Worm (Caenorhabditis elegans) whole organism, L2 larva: ENCODE results near the gene nspe-8.

ENCODE experiments used
- ceh-82 ChIP-seq: fragments of 150-350 bp; optimal IDR thresholded peaks from 2 replicates; lab custom pipeline; 2014; ENCODE audit warnings: missing biosample characterization, missing genetic modification characterization
- mab-5 ChIP-seq: fragments of 150-350 bp; optimal IDR thresholded peaks from 2 replicates; lab custom pipeline; 2014; ENCODE audit warnings: missing biosample characterization, missing genetic modification characterization
- skn-1 ChIP-seq: sonication (generic microtip); optimal IDR thresholded peaks from 2 replicates; lab custom pipeline; 2017; ENCODE audit warnings: missing biosample characterization, missing genetic modification characterization
- unc-62 ChIP-seq: fragments of 150-350 bp; optimal IDR thresholded peaks from 2 replicates; lab custom pipeline; 2014; ENCODE audit warnings: missing biosample characterization, missing genetic modification reagents, missing genetic modification characterization
- ztf-11 ChIP-seq: sonication (generic microtip); optimal IDR thresholded peaks from 2 replicates; lab custom pipeline; 2017; ENCODE audit warnings: missing biosample characterization, missing genetic modification characterization

ce11 chrII:12629387-12629786 is 7.6 kb upstream of the nspe-8 start, which contains the start of gene Y38E10A.28:
- TF ChIP-seq skn-1 (tag; lab: Kevin White, UChicago), result no peak
- TF ChIP-seq ztf-11 (tag; lab: Kevin White, UChicago), result no peak
- TF ChIP-seq mab-5, result no peak
- TF ChIP-seq unc-62 (GFP tag; lab: Kevin White, UChicago), result no peak
- TF ChIP-seq ceh-82 (tag; lab: Kevin White, UChicago), result no peak
